Fruit fly (Drosophila melanogaster) whole organism, embryonic: ENCODE results near the gene CG33695.

Experiments used
- Abd-B ChIP-seq: fragments of 200-800 bp; sonication (Bioruptor generic); optimal IDR thresholded peaks from 2 replicates; lab custom pipeline; 2018; ENCODE audit warnings: missing biosample characterization, mild to moderate bottlenecking, missing genetic modification characterization, moderate library complexity
- B-H1 ChIP-seq: fragments of 200-800 bp; sonication (Bioruptor generic); IDR thresholded peaks from 3 replicates; pipeline ENCODE4 v1.3.6; 2022; ENCODE audit warnings: missing biosample characterization, missing genetic modification characterization
- Bdp1 ChIP-seq: fragments of 200-800 bp; sonication (Bioruptor generic); optimal IDR thresholded peaks from 3 replicates; lab custom pipeline; 2016; ENCODE audit warnings: missing biosample characterization, missing genetic modification characterization
- CG10147 ChIP-seq: fragments of 200-800 bp; sonication (Bioruptor generic); optimal IDR thresholded peaks from 2 replicates; lab custom pipeline; 2019; ENCODE audit warnings: missing biosample characterization, mild to moderate bottlenecking, missing genetic modification characterization, moderate library complexity
- CG10959 ChIP-seq: fragments of 200-800 bp; sonication (Bioruptor generic); IDR thresholded peaks from 2 replicates; pipeline ENCODE4 v1.3.6; 2022; ENCODE audit warnings: missing biosample characterization, missing genetic modification characterization
- CG11695 ChIP-seq: fragments of 200-800 bp; sonication (Bioruptor generic); IDR thresholded peaks from 3 replicates; pipeline ENCODE4 v1.3.6; 2022; ENCODE audit warnings: missing biosample characterization, missing genetic modification characterization
- CG12155 ChIP-seq: fragments of 200-800 bp; sonication (Bioruptor generic); optimal IDR thresholded peaks from 3 replicates; lab custom pipeline; 2016; ENCODE audit warnings: missing biosample characterization, missing genetic modification characterization
- CG13775 ChIP-seq: fragments of 200-800 bp; sonication (Bioruptor generic); optimal IDR thresholded peaks from 3 replicates; lab custom pipeline; 2017; ENCODE audit warnings: missing biosample characterization, mild to moderate bottlenecking, missing genetic modification characterization
- CG15696 ChIP-seq: fragments of 200-800 bp; sonication (Bioruptor generic); optimal IDR thresholded peaks from 2 replicates; lab custom pipeline; 2019; ENCODE audit warnings: missing biosample characterization, mild to moderate bottlenecking, missing genetic modification characterization, moderate library complexity
- CG17328 ChIP-seq: fragments of 200-800 bp; sonication (Bioruptor generic); IDR thresholded peaks from 2 replicates; pipeline ENCODE4 v1.3.6; 2022; ENCODE audit warnings: missing biosample characterization, missing genetic modification characterization
- CG17912 ChIP-seq: fragments of 200-800 bp; sonication (Bioruptor generic); optimal IDR thresholded peaks from 2 replicates; lab custom pipeline; 2018; ENCODE audit warnings: missing biosample characterization, mild to moderate bottlenecking, missing genetic modification characterization
- CG2875 ChIP-seq: fragments of 200-800 bp; sonication (Bioruptor generic); optimal IDR thresholded peaks from 2 replicates; lab custom pipeline; 2017; ENCODE audit warnings: missing biosample characterization, mild to moderate bottlenecking, missing genetic modification characterization, missing genetic modification reagents
- CG33213 ChIP-seq: fragments of 200-800 bp; sonication (Bioruptor generic); optimal IDR thresholded peaks from 3 replicates; lab custom pipeline; 2016; ENCODE audit warnings: missing biosample characterization, missing genetic modification characterization
- CG8478 ChIP-seq: fragments of >200 bp; optimal IDR thresholded peaks from 2 replicates; lab custom pipeline; 2018
- D ChIP-seq, 2 experiments: fragments of 200-800 bp in 1 of 2; fragments of >200 bp in 1 of 2; sonication (Bioruptor generic) in 1 of 2; optimal IDR thresholded peaks; 2 replicates in 1 of 2; 3 replicates in 1 of 2; lab custom pipeline; 2017; ENCODE audit warnings: mild to moderate bottlenecking in 1 of 2, missing biosample characterization in 1 of 2, missing genetic modification characterization in 1 of 2, missing genetic modification reagents in 1 of 2
- Dip2 ChIP-seq: fragments of 200-800 bp; sonication (Bioruptor generic); IDR thresholded peaks from 2 replicates; pipeline ENCODE4 v1.3.6; 2022; ENCODE audit warnings: missing biosample characterization, missing genetic modification characterization
- Doc3 ChIP-seq: fragments of 200-800 bp; sonication (Bioruptor generic); IDR thresholded peaks from 3 replicates; pipeline ENCODE4 v1.3.6; 2022; ENCODE audit warnings: missing biosample characterization, missing genetic modification characterization; ENCODE audit not compliant: partially characterized antibody
- HmgD ChIP-seq: fragments of 200-800 bp; sonication (Bioruptor generic); optimal IDR thresholded peaks from 3 replicates; lab custom pipeline; 2016; ENCODE audit warnings: missing biosample characterization, missing genetic modification characterization
- MBD-R2 ChIP-seq: fragments of 200-800 bp; sonication (Bioruptor generic); IDR thresholded peaks from 2 replicates; pipeline ENCODE4 v1.3.6; 2022; ENCODE audit warnings: missing biosample characterization, missing genetic modification characterization
- Myb ChIP-seq: fragments of 200-800 bp; sonication (Bioruptor generic); optimal IDR thresholded peaks from 2 replicates; lab custom pipeline; 2016; ENCODE audit warnings: missing biosample characterization, missing genetic modification characterization
- NFAT ChIP-seq: fragments of 200-800 bp; sonication (Bioruptor generic); IDR thresholded peaks from 2 replicates; pipeline ENCODE4 v1.3.6; 2022; ENCODE audit warnings: missing biosample characterization, missing genetic modification characterization
- Oli ChIP-seq: fragments of 200-800 bp; sonication (Bioruptor generic); optimal IDR thresholded peaks from 2 replicates; lab custom pipeline; 2018; ENCODE audit warnings: missing biosample characterization, mild to moderate bottlenecking, missing genetic modification characterization, moderate library complexity
- Ptx1 ChIP-seq: fragments of 200-800 bp; sonication (Bioruptor generic); IDR thresholded peaks from 2 replicates; pipeline ENCODE4 v1.3.6; 2022; ENCODE audit warnings: missing biosample characterization, missing genetic modification characterization
- Sox100B ChIP-seq: fragments of 200-800 bp; sonication (Bioruptor generic); optimal IDR thresholded peaks from 3 replicates; lab custom pipeline; 2018; ENCODE audit warnings: missing biosample characterization, mild to moderate bottlenecking, missing genetic modification characterization
- Sry-δ ChIP-seq: fragments of 200-800 bp; sonication (Bioruptor generic); optimal IDR thresholded peaks from 2 replicates; lab custom pipeline; 2016; ENCODE audit warnings: missing biosample characterization, missing genetic modification characterization
- Stat92E ChIP-seq, 3 experiments: fragments of >200 bp in 2 of 3; fragments of 200-800 bp in 1 of 3; sonication (Bioruptor generic) in 1 of 3; optimal IDR thresholded peaks; 2 replicates each; lab custom pipeline; 2017 to 2019; ENCODE audit warnings: missing biosample characterization in 3 of 3, missing genetic modification characterization in 3 of 3, mild to moderate bottlenecking in 1 of 3, moderate library complexity in 1 of 3
- Trl ChIP-seq, 3 experiments: fragments of >200 bp in 2 of 3; fragments of 200-800 bp in 1 of 3; sonication (Bioruptor generic) in 1 of 3; optimal IDR thresholded peaks; 2 replicates in 1 of 3; 3 replicates in 2 of 3; lab custom pipeline; 2016 to 2017; ENCODE audit warnings: missing biosample characterization in 1 of 3, missing genetic modification characterization in 1 of 3
- amos ChIP-seq: fragments of 200-800 bp; sonication (Bioruptor generic); IDR thresholded peaks from 2 replicates; pipeline ENCODE4 v1.3.6; 2022; ENCODE audit warnings: missing biosample characterization, missing genetic modification characterization; ENCODE audit not compliant: partially characterized antibody
- bab2 ChIP-seq: fragments of 200-800 bp; sonication (Bioruptor generic); optimal IDR thresholded peaks from 2 replicates; lab custom pipeline; 2016; ENCODE audit warnings: missing biosample characterization, missing genetic modification characterization
- bowl ChIP-seq: fragments of 200-800 bp; sonication (Bioruptor generic); IDR thresholded peaks from 2 replicates; pipeline ENCODE4 v1.3.6; 2022; ENCODE audit warnings: missing biosample characterization, missing genetic modification characterization
- cad ChIP-seq: fragments of >200 bp; optimal IDR thresholded peaks from 2 replicates; lab custom pipeline; 2017; ENCODE audit warnings: missing biosample characterization, missing genetic modification characterization
- caup ChIP-seq: fragments of 200-800 bp; sonication (Bioruptor generic); optimal IDR thresholded peaks from 3 replicates; lab custom pipeline; 2017; ENCODE audit warnings: missing biosample characterization, mild to moderate bottlenecking, missing genetic modification characterization, moderate library complexity; ENCODE audit not compliant: severe bottlenecking
- ci ChIP-seq: fragments of 200-800 bp; sonication (Bioruptor generic); IDR thresholded peaks from 3 replicates; pipeline ENCODE4 v1.3.6; 2022; ENCODE audit warnings: missing biosample characterization, missing genetic modification characterization
- eve ChIP-seq, 2 experiments: fragments of >200 bp; optimal IDR thresholded peaks; 2 replicates each; lab custom pipeline; 2017; ENCODE audit warnings: missing biosample characterization in 2 of 2, missing genetic modification characterization in 2 of 2
- eyg ChIP-seq: fragments of 200-800 bp; sonication (Bioruptor generic); optimal IDR thresholded peaks from 3 replicates; lab custom pipeline; 2016; ENCODE audit warnings: missing biosample characterization, missing genetic modification characterization
- fd64A ChIP-seq: fragments of 200-800 bp; sonication (Bioruptor generic); optimal IDR thresholded peaks from 3 replicates; lab custom pipeline; 2018; ENCODE audit warnings: missing biosample characterization, mild to moderate bottlenecking, missing genetic modification characterization
- fru ChIP-seq: fragments of >200 bp; optimal IDR thresholded peaks from 2 replicates; lab custom pipeline; 2017
- grn ChIP-seq: fragments of 200-800 bp; sonication (Bioruptor generic); optimal IDR thresholded peaks from 3 replicates; lab custom pipeline; 2017; ENCODE audit warnings: missing biosample characterization, missing genetic modification characterization
- h ChIP-seq: fragments of >200 bp; optimal IDR thresholded peaks from 2 replicates; lab custom pipeline; 2017
- hkb ChIP-seq, 2 experiments: fragments of 200-800 bp in 1 of 2; fragments of >200 bp in 1 of 2; sonication (Bioruptor generic) in 1 of 2; IDR thresholded peaks in 1 of 2; optimal IDR thresholded peaks in 1 of 2; 2 replicates each; pipeline versions ENCODE4 v1.3.6 to Lab custom; 2017 to 2022; ENCODE audit warnings: missing biosample characterization in 1 of 2, missing genetic modification characterization in 1 of 2
- insv ChIP-seq, 2 experiments: fragments of 200-800 bp; sonication (Bioruptor generic); optimal IDR thresholded peaks; 3 replicates each; lab custom pipeline; 2016 to 2018; ENCODE audit warnings: missing biosample characterization in 2 of 2, missing genetic modification characterization in 2 of 2
- lola ChIP-seq, 3 experiments: fragments of >200 bp in 2 of 3; fragments of 200-800 bp in 1 of 3; sonication (Bioruptor generic) in 1 of 3; optimal IDR thresholded peaks; 2 replicates each; lab custom pipeline; 2017 to 2019; ENCODE audit warnings: missing biosample characterization in 3 of 3, missing genetic modification characterization in 3 of 3, mild to moderate bottlenecking in 1 of 3, moderate library complexity in 1 of 3
- mirr ChIP-seq: fragments of 200-800 bp; sonication (Bioruptor generic); optimal IDR thresholded peaks from 3 replicates; lab custom pipeline; 2018; ENCODE audit warnings: missing biosample characterization, mild to moderate bottlenecking, missing genetic modification characterization
- odd ChIP-seq: fragments of 200-800 bp; sonication (Bioruptor generic); optimal IDR thresholded peaks from 2 replicates; lab custom pipeline; 2017; ENCODE audit warnings: missing biosample characterization, mild to moderate bottlenecking, missing genetic modification characterization
- sens-2 ChIP-seq: fragments of 200-800 bp; sonication (Bioruptor generic); IDR thresholded peaks from 2 replicates; pipeline ENCODE4 v1.3.6; 2022; ENCODE audit warnings: missing biosample characterization, missing genetic modification characterization
- tx ChIP-seq: fragments of 200-800 bp; sonication (Bioruptor generic); optimal IDR thresholded peaks from 2 replicates; lab custom pipeline; 2016; ENCODE audit warnings: missing biosample characterization, missing genetic modification characterization
- unpg ChIP-seq: fragments of 200-800 bp; sonication (Bioruptor generic); optimal IDR thresholded peaks from 3 replicates; lab custom pipeline; 2018; ENCODE audit warnings: missing biosample characterization, mild to moderate bottlenecking, missing genetic modification characterization, moderate library complexity
- usp ChIP-seq: fragments of >200 bp; optimal IDR thresholded peaks from 2 replicates; lab custom pipeline; 2017; ENCODE audit warnings: missing biosample characterization, missing genetic modification characterization
- zen2 ChIP-seq: fragments of 200-800 bp; sonication (Bioruptor generic); IDR thresholded peaks from 3 replicates; pipeline ENCODE4 v1.3.6; 2022; ENCODE audit warnings: missing biosample characterization, missing genetic modification characterization; ENCODE audit not compliant: partially characterized antibody

CG33695 gene

dm6 chr2L:11277927-11278351 is at the start of gene CG33695 (continued):
- TF ChIP-seq unpg (GFP tag; lab: Kevin White, UChicago) = no peak
- TF ChIP-seq fru (lab: Kevin White, UChicago) = no peak
- no peak for TF ChIP-seq Sox100B (GFP tag; lab: Kevin White, UChicago)
- no peak for TF ChIP-seq hkb (optimal IDR thresholded peaks at IDR 0.05; lab: Kevin White, UChicago)
- peak; percentile 62; the same call in 1 of the 2 replicates for TF ChIP-seq hkb (GFP tag; IDR thresholded peaks at IDR 0.05; lab: Robert Waterston, UW)
- TF ChIP-seq CG10959 (GFP tag; lab: Robert Waterston, UW) = peak; percentile 16; the same call in 1 of the 2 replicates
- peak; percentile 15 for TF ChIP-seq CG13775 (GFP tag; lab: Kevin White, UChicago)
- peak; percentile 45 for TF ChIP-seq eyg
- no peak for TF ChIP-seq fd64A
- TF ChIP-seq sens-2 = no peak
- TF ChIP-seq Doc3 (GFP tag; lab: Robert Waterston, UW) = peak; percentile 52; the same call in 2 of the 3 replicates
- peak; percentile 88 for TF ChIP-seq MBD-R2 (GFP tag; lab: Robert Waterston, UW)
- TF ChIP-seq CG17328 (GFP tag; lab: Robert Waterston, UW) = no peak
- peak; percentile 57 for TF ChIP-seq Ptx1
- no peak for TF ChIP-seq usp (GFP tag; lab: Kevin White, UChicago)
- peak; percentile 67 for TF ChIP-seq amos (GFP tag; lab: Robert Waterston, UW)
- TF ChIP-seq CG10147 (GFP tag; lab: Kevin White, UChicago) = no peak
- peak; percentile 73 for TF ChIP-seq CG33213
- no peak for TF ChIP-seq CG11695 (GFP tag; lab: Robert Waterston, UW)
- peak; percentile 72 for TF ChIP-seq caup (GFP tag; lab: Kevin White, UChicago)
- TF ChIP-seq NFAT (GFP tag; lab: Robert Waterston, UW) = peak; percentile 81; the same call in 1 of the 2 replicates
- TF ChIP-seq grn (GFP tag; lab: Kevin White, UChicago) = no peak
- TF ChIP-seq bab2 (GFP tag; lab: Kevin White, UChicago) = peak; percentile 72
- no peak for TF ChIP-seq Trl (optimal IDR thresholded peaks at IDR 0.05; lab: Kevin White, UChicago)
- peak; percentile 78 for TF ChIP-seq Trl (GFP tag; optimal IDR thresholded peaks at IDR 0.05; lab: Kevin White, UChicago)
- peak; percentile 57 for TF ChIP-seq tx
- no peak for TF ChIP-seq eve (GFP tag; optimal IDR thresholded peaks at IDR 0.05; lab: Kevin White, UChicago)
- TF ChIP-seq D (optimal IDR thresholded peaks at IDR 0.05; lab: Kevin White, UChicago) = no peak
- TF ChIP-seq D (GFP tag; optimal IDR thresholded peaks at IDR 0.05; lab: Kevin White, UChicago) = no peak
- no peak for TF ChIP-seq insv (GFP tag; optimal IDR thresholded peaks at IDR 0.05; lab: Kevin White, UChicago)
- peak; percentile 55 for TF ChIP-seq Bdp1 (GFP tag; lab: Kevin White, UChicago)
- TF ChIP-seq h (lab: Kevin White, UChicago) = no peak
- no peak for TF ChIP-seq CG15696 (tag; lab: Kevin White, UChicago)
- TF ChIP-seq HmgD (GFP tag; lab: Kevin White, UChicago) = peak; percentile 71
- peak; percentile 68; the same call in 1 of the 3 replicates for TF ChIP-seq zen2
- no peak for TF ChIP-seq lola (GFP tag; optimal IDR thresholded peaks at IDR 0.05; lab: Kevin White, UChicago)
- no peak for TF ChIP-seq mirr
- TF ChIP-seq Stat92E (GFP tag; optimal IDR thresholded peaks at IDR 0.05; lab: Kevin White, UChicago) = no peak
- peak; percentile 30; the same call in 2 of the 3 replicates for TF ChIP-seq ci
- no peak for TF ChIP-seq cad (GFP tag; lab: Kevin White, UChicago)
- TF ChIP-seq CG12155 = peak; percentile 76
- no peak; the same call in 1 of the 2 replicates for TF ChIP-seq bowl (GFP tag; lab: Robert Waterston, UW)
- peak; percentile 64 for TF ChIP-seq Sry-δ (GFP tag; lab: Kevin White, UChicago)
- peak; percentile 5 for TF ChIP-seq Oli (tag; lab: Kevin White, UChicago)
- no peak for TF ChIP-seq CG8478 (lab: Kevin White, UChicago)
- TF ChIP-seq CG2875 (GFP tag; lab: Kevin White, UChicago) = no peak
- TF ChIP-seq Abd-B (GFP tag; lab: Kevin White, UChicago) = peak; percentile 0
- TF ChIP-seq Dip2 (GFP tag; lab: Robert Waterston, UW) = no peak
- TF ChIP-seq Myb (GFP tag; lab: Kevin White, UChicago) = peak; percentile 96
- TF ChIP-seq CG17912 = no peak
- TF ChIP-seq B-H1 (GFP tag; lab: Robert Waterston, UW) = no peak
- no peak for TF ChIP-seq odd (GFP tag; lab: Kevin White, UChicago)
